Fruit fly (Drosophila melanogaster) whole organism, wandering third instar larva: ENCODE results near the gene TkR99D.

Source experiments
- Abd-B ChIP-seq: fragments of >200 bp; optimal IDR thresholded peaks from 2 replicates; lab custom pipeline; 2017; ENCODE audit warnings: missing biosample characterization, missing genetic modification characterization
- CG32264 ChIP-seq: fragments of 200-800 bp; sonication (Bioruptor generic); optimal IDR thresholded peaks from 2 replicates; lab custom pipeline; 2016; ENCODE audit warnings: missing biosample characterization, missing genetic modification characterization
- CG9705 ChIP-seq: fragments of 200-800 bp; sonication (Bioruptor generic); optimal IDR thresholded peaks from 2 replicates; lab custom pipeline; 2018; ENCODE audit warnings: missing biosample characterization, mild to moderate bottlenecking, missing genetic modification characterization
- CrebA ChIP-seq: fragments of 200-800 bp; sonication (Bioruptor generic); optimal IDR thresholded peaks from 2 replicates; lab custom pipeline; 2016; ENCODE audit warnings: missing biosample characterization, mild to moderate bottlenecking, missing genetic modification characterization, borderline replicate concordance
- Dfd ChIP-seq: fragments of >200 bp; optimal IDR thresholded peaks from 2 replicates; lab custom pipeline; 2017; ENCODE audit warnings: missing biosample characterization, missing genetic modification characterization
- Dif ChIP-seq: fragments of 200-275, 200-300 bp; sonication (Bioruptor generic); optimal IDR thresholded peaks from 2 replicates; lab custom pipeline; 2018; ENCODE audit warnings: missing biosample characterization, missing genetic modification characterization; ENCODE audit not compliant: partially characterized antibody
- GATAd ChIP-seq: sonication (Bioruptor generic); optimal IDR thresholded peaks from 2 replicates; lab custom pipeline; 2016; ENCODE audit warnings: missing biosample characterization, missing genetic modification characterization
- HLH106 ChIP-seq: fragments of 200-800 bp; optimal IDR thresholded peaks from 3 replicates; lab custom pipeline; 2019; ENCODE audit warnings: missing biosample characterization, mild to moderate bottlenecking, missing genetic modification characterization, moderate library complexity
- Hnf4 ChIP-seq: fragments of 200-800 bp; sonication (Bioruptor generic); optimal IDR thresholded peaks from 2 replicates; lab custom pipeline; 2016; ENCODE audit warnings: missing biosample characterization, mild to moderate bottlenecking, missing genetic modification characterization
- Hr78 ChIP-seq: fragments of >200 bp; optimal IDR thresholded peaks from 2 replicates; lab custom pipeline; 2017; ENCODE audit warnings: missing biosample characterization, missing genetic modification characterization
- Hr83 ChIP-seq: fragments of 200-300 bp; sonication (Bioruptor generic); optimal IDR thresholded peaks from 2 replicates; lab custom pipeline; 2016; ENCODE audit warnings: missing biosample characterization, mild to moderate bottlenecking, missing genetic modification characterization, moderate library complexity; ENCODE audit not compliant: poor library complexity, severe bottlenecking
- Jra ChIP-seq: sonication (Bioruptor generic); optimal IDR thresholded peaks from 2 replicates; lab custom pipeline; 2016; ENCODE audit warnings: missing biosample characterization, missing genetic modification characterization
- Mio ChIP-seq: sonication (Bioruptor generic); optimal IDR thresholded peaks from 2 replicates; lab custom pipeline; 2016; ENCODE audit warnings: missing biosample characterization, missing genetic modification characterization
- Myc ChIP-seq: fragments of >200 bp; optimal IDR thresholded peaks from 2 replicates; lab custom pipeline; 2017
- N ChIP-seq: fragments of >200 bp; optimal IDR thresholded peaks from 2 replicates; lab custom pipeline; 2018; ENCODE audit warnings: missing biosample characterization, missing external identifiers, missing genetic modification characterization
- OdsH ChIP-seq: fragments of 200-800 bp; sonication (Bioruptor generic); optimal IDR thresholded peaks from 2 replicates; lab custom pipeline; 2016; ENCODE audit warnings: missing biosample characterization, mild to moderate bottlenecking, missing genetic modification characterization
- Rel ChIP-seq, 2 experiments: fragments of 200-800 bp; sonication (Bioruptor generic) in 1 of 2; optimal IDR thresholded peaks; 2 replicates in 1 of 2; 3 replicates in 1 of 2; lab custom pipeline; 2016 to 2019; ENCODE audit warnings: mild to moderate bottlenecking in 2 of 2, missing biosample characterization in 2 of 2, missing genetic modification characterization in 2 of 2, moderate library complexity in 1 of 2
- Sp1 ChIP-seq: fragments of 200-800 bp; sonication (Bioruptor generic); optimal IDR thresholded peaks from 3 replicates; lab custom pipeline; 2019; ENCODE audit warnings: missing biosample characterization, mild to moderate bottlenecking, missing genetic modification characterization, moderate library complexity
- Vsx2 ChIP-seq: fragments of 200-300, 225-300 bp; sonication (Bioruptor generic); optimal IDR thresholded peaks from 2 replicates; lab custom pipeline; 2018; ENCODE audit warnings: missing biosample characterization, missing genetic modification characterization; ENCODE audit not compliant: partially characterized antibody
- br ChIP-seq: fragments of 200-800 bp; sonication (Bioruptor generic); optimal IDR thresholded peaks from 2 replicates; lab custom pipeline; 2016; ENCODE audit warnings: missing biosample characterization, missing genetic modification characterization
- brk ChIP-seq: fragments of 200-800 bp; sonication (Bioruptor generic); optimal IDR thresholded peaks from 2 replicates; lab custom pipeline; 2016; ENCODE audit warnings: missing biosample characterization, mild to moderate bottlenecking, missing genetic modification characterization
- dl ChIP-seq, 2 experiments: fragments of 175-275, 200-275 bp in 1 of 2; fragments of 200-275 bp in 1 of 2; sonication (Bioruptor generic); optimal IDR thresholded peaks; lab custom pipeline; 2018; ENCODE audit warnings: mild to moderate bottlenecking in 2 of 2, missing biosample characterization in 2 of 2, missing genetic modification characterization in 2 of 2, moderate library complexity in 2 of 2; ENCODE audit not compliant: partially characterized antibody in 2 of 2, insufficient read depth in 1 of 2
- dmrt93B ChIP-seq: fragments of 200-800 bp; sonication (Bioruptor generic); optimal IDR thresholded peaks from 2 replicates; lab custom pipeline; 2018; ENCODE audit warnings: missing biosample characterization, mild to moderate bottlenecking, missing genetic modification characterization
- dsf ChIP-seq: sonication (Bioruptor generic); optimal IDR thresholded peaks from 2 replicates; lab custom pipeline; 2016; ENCODE audit warnings: missing biosample characterization, missing genetic modification characterization, borderline replicate concordance
- ey ChIP-seq: fragments of 200-800 bp; sonication (Bioruptor generic); optimal IDR thresholded peaks from 2 replicates; lab custom pipeline; 2016; ENCODE audit warnings: missing biosample characterization, missing genetic modification characterization
- foxo ChIP-seq, 2 experiments: fragments of 200-800 bp; sonication (Bioruptor generic); optimal IDR thresholded peaks; 2 replicates in 1 of 2; 3 replicates in 1 of 2; lab custom pipeline; 2016 to 2017; ENCODE audit warnings: missing biosample characterization in 2 of 2, missing genetic modification characterization in 2 of 2
- fru ChIP-seq: fragments of 200-800 bp; sonication (Bioruptor generic); optimal IDR thresholded peaks from 3 replicates; lab custom pipeline; 2016; ENCODE audit warnings: missing biosample characterization, mild to moderate bottlenecking, missing genetic modification characterization
- h ChIP-seq: fragments of 200-800 bp; sonication (Bioruptor generic); optimal IDR thresholded peaks from 3 replicates; lab custom pipeline; 2016; ENCODE audit warnings: missing biosample characterization, mild to moderate bottlenecking, missing genetic modification characterization
- jim ChIP-seq: fragments of 175-275, 200-325 bp; sonication (Bioruptor generic); optimal IDR thresholded peaks from 2 replicates; lab custom pipeline; 2016; ENCODE audit warnings: missing biosample characterization, mild to moderate bottlenecking, missing genetic modification characterization
- lola ChIP-seq: fragments of >200 bp; optimal IDR thresholded peaks from 2 replicates; lab custom pipeline; 2017; ENCODE audit warnings: missing biosample characterization, missing genetic modification characterization
- pan ChIP-seq: fragments of >200 bp; optimal IDR thresholded peaks from 2 replicates; lab custom pipeline; 2017
- psq ChIP-seq: fragments of 200-800 bp; sonication (Bioruptor generic); optimal IDR thresholded peaks from 3 replicates; lab custom pipeline; 2017; ENCODE audit warnings: missing biosample characterization, mild to moderate bottlenecking, missing genetic modification characterization, moderate library complexity
- rgr ChIP-seq: fragments of 200-800 bp; sonication (Bioruptor generic); optimal IDR thresholded peaks from 3 replicates; lab custom pipeline; 2016; ENCODE audit warnings: missing biosample characterization, mild to moderate bottlenecking, missing genetic modification characterization
- sage ChIP-seq: fragments of 200-800 bp; sonication (Bioruptor generic); optimal IDR thresholded peaks from 2 replicates; lab custom pipeline; 2016; ENCODE audit warnings: missing biosample characterization, mild to moderate bottlenecking, missing genetic modification characterization
- sv ChIP-seq: fragments of 200-800 bp; sonication (Bioruptor generic); optimal IDR thresholded peaks from 3 replicates; lab custom pipeline; 2016; ENCODE audit warnings: missing biosample characterization, missing genetic modification characterization
- tai ChIP-seq: sonication (Bioruptor generic); optimal IDR thresholded peaks from 2 replicates; lab custom pipeline; 2016; ENCODE audit warnings: missing biosample characterization, missing genetic modification characterization
- usp ChIP-seq: fragments of >200 bp; optimal IDR thresholded peaks from 2 replicates; lab custom pipeline; 2017; ENCODE audit warnings: missing biosample characterization, missing genetic modification characterization
- woc ChIP-seq: sonication (Bioruptor generic); optimal IDR thresholded peaks from 2 replicates; lab custom pipeline; 2016; ENCODE audit warnings: missing biosample characterization, mild to moderate bottlenecking, missing genetic modification characterization

Gene TkR99D

dm6 chr3R:30012602-30013489, 43.6 kb upstream of the TkR99D start:
- TF ChIP-seq dmrt93B (no peak), OdsH (peak; percentile 38), Rel (GFP tag; optimal IDR thresholded peaks at IDR 0.05; lab: Kevin White, UChicago) (no peak), Rel (tag; optimal IDR thresholded peaks at IDR 0.05; lab: Kevin White, UChicago) (no peak), fru (GFP tag; lab: Kevin White, UChicago) (peak; percentile 32), CG9705 (GFP tag; lab: Kevin White, UChicago) (no peak), HLH106 (tag; lab: Kevin White, UChicago) (no peak), GATAd (GFP tag; lab: Kevin White, UChicago) (no peak), Myc (lab: Kevin White, UChicago) (no peak), br (GFP tag; lab: Kevin White, UChicago) (peak; percentile 25), ey (GFP tag; lab: Kevin White, UChicago) (peak; percentile 44), Abd-B (no peak), Jra (GFP tag; lab: Kevin White, UChicago) (no peak), CrebA (GFP tag; lab: Kevin White, UChicago) (no peak), jim (GFP tag; lab: Kevin White, UChicago) (no peak), lola (GFP tag; lab: Kevin White, UChicago) (no peak), dsf (GFP tag; lab: Kevin White, UChicago) (no peak), woc (GFP tag; lab: Kevin White, UChicago) (no peak), foxo (GFP tag; optimal IDR thresholded peaks at IDR 0.05; lab: Kevin White, UChicago) (peak in 1 of 2 experiments; percentile 67), psq (no peak), Mio (no peak), Dif (GFP tag; lab: Kevin White, UChicago) (no peak), h (GFP tag; lab: Kevin White, UChicago) (peak; percentile 68), usp (GFP tag; lab: Kevin White, UChicago) (no peak), sage (no peak), Vsx2 (GFP tag; lab: Kevin White, UChicago) (no peak), N (no peak), Hr83 (no peak), rgr (GFP tag; lab: Kevin White, UChicago) (peak; percentile 12), Sp1 (no peak), CG32264 (GFP tag; lab: Kevin White, UChicago) (no peak), brk (GFP tag; lab: Kevin White, UChicago) (no peak), tai (GFP tag; lab: Kevin White, UChicago) (no peak), pan (lab: Kevin White, UChicago) (no peak), Hnf4 (peak; percentile 27), Dfd (GFP tag; lab: Kevin White, UChicago) (no peak), Hr78 (no peak), dl (GFP tag; optimal IDR thresholded peaks at IDR 0.05; lab: Kevin White, UChicago; ENCODE audit: insufficient read depth in 1 of 2, partially characterized antibody in 2 of 2) (no peak), sv (GFP tag; lab: Kevin White, UChicago) (no peak)

DNA sequence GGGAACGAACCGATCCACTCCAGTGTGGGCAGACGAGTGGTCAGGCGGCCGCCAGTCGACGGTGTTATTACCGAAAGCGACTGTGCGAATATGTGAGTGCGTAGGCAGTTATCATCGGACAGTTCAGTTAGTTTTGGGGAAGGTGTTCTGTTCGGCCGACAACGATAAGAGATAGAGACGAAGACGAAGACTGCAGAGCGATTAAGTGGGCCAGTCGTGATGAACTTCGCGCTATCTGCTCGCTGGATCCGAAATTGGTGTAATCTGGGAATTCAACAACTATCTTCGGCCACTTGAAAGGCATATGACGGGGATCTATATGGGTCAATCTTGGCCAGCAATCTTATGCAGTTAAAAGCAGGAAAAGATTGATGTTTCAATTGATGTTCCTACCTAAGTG, 39.9 kb upstream of the TkR99D start, which contains the start of gene CG7912:
TSS of gene CG7912 (minus strand) at position 17 of the 400 bp plus-strand sequence.
- no peak for TF ChIP-seq sage
- no peak for TF ChIP-seq Hr83
- TF ChIP-seq N: no peak
- no peak for TF ChIP-seq psq
- no peak for TF ChIP-seq dmrt93B
- no peak for TF ChIP-seq CG9705 (GFP tag; lab: Kevin White, UChicago)
- TF ChIP-seq tai (GFP tag; lab: Kevin White, UChicago): no peak
- TF ChIP-seq CG32264 (GFP tag; lab: Kevin White, UChicago): no peak
- TF ChIP-seq br (GFP tag; lab: Kevin White, UChicago): no peak
- no peak for TF ChIP-seq HLH106 (tag; lab: Kevin White, UChicago)
- TF ChIP-seq dsf (GFP tag; lab: Kevin White, UChicago): no peak
- TF ChIP-seq OdsH: no peak
- TF ChIP-seq, all 38 proteins: peak for 0
